Worm (Caenorhabditis elegans) whole organism, young adult: ENCODE measurements around the gene skih-2.

ENCODE experiments used
- Y53F4B.3 ChIP-seq: fragments of 200-800 bp; sonication (Bioruptor generic); IDR thresholded peaks from 2 replicates; pipeline ENCODE4 v1.3.6; 2022; ENCODE audit warnings: missing genetic modification reagents, missing genetic modification characterization, missing compliant biosample characterization
- ceh-58 ChIP-seq: fragments of 200-800 bp; sonication (Bioruptor generic); IDR thresholded peaks from 2 replicates; pipeline ENCODE4 v1.3.6; 2022; ENCODE audit warnings: missing genetic modification characterization, missing compliant biosample characterization
- fkh-3 ChIP-seq: sonication (generic microtip); optimal IDR thresholded peaks from 2 replicates; lab custom pipeline; 2016; ENCODE audit warnings: mild to moderate bottlenecking, missing genetic modification characterization, missing compliant biosample characterization
- pha-4 ChIP-seq: fragments of 150-350 bp; sonication (generic microtip); optimal IDR thresholded peaks from 2 replicates; lab custom pipeline; 2014; ENCODE audit warnings: missing biosample characterization, missing genetic modification reagents, missing genetic modification characterization
- unc-130 ChIP-seq: sonication (generic microtip); optimal IDR thresholded peaks from 2 replicates; lab custom pipeline; 2016; ENCODE audit warnings: missing genetic modification reagents, missing genetic modification characterization, missing compliant biosample characterization

- no peak for TF ChIP-seq unc-130 (GFP tag; lab: Kevin White, UChicago)
- TF ChIP-seq fkh-3 (tag; lab: Kevin White, UChicago): no peak
- no peak for TF ChIP-seq Y53F4B.3 (GFP tag; lab: Robert Waterston, UW)
- TF ChIP-seq pha-4 (tag; lab: Kevin White, UChicago): no peak
- TF ChIP-seq ceh-58: no peak
These were observed 48.1 kb downstream of the skih-2 start for ce11 chrIV:11094052-11094451.
